Worm (Caenorhabditis elegans) whole organism, late embryonic: Measurements from ENCODE around the gene C34F11.5.

ENCODE experiments used
- C08G9.2 ChIP-seq: sonication (generic microtip); optimal IDR thresholded peaks from 2 replicates; lab custom pipeline; 2016; ENCODE audit warnings: mild to moderate bottlenecking, missing genetic modification characterization, moderate library complexity, missing compliant biosample characterization
- F13H6.1 ChIP-seq: sonication (generic microtip); optimal IDR thresholded peaks from 2 replicates; lab custom pipeline; 2016; ENCODE audit warnings: missing genetic modification characterization, missing compliant biosample characterization
- K02D7.2 ChIP-seq: sonication (generic microtip); optimal IDR thresholded peaks from 2 replicates; lab custom pipeline; 2017; ENCODE audit warnings: mild to moderate bottlenecking, missing genetic modification characterization, missing compliant biosample characterization
- K09A11.1 ChIP-seq: sonication (generic microtip); optimal IDR thresholded peaks from 2 replicates; lab custom pipeline; 2017; ENCODE audit warnings: antibody characterized with exemption, mild to moderate bottlenecking, missing genetic modification characterization, missing compliant biosample characterization; ENCODE audit not compliant: insufficient read depth
- ahr-1 ChIP-seq: sonication (generic microtip); optimal IDR thresholded peaks from 2 replicates; lab custom pipeline; 2016; ENCODE audit warnings: missing genetic modification characterization, missing compliant biosample characterization
- ceh-14 ChIP-seq: sonication (generic microtip); optimal IDR thresholded peaks from 2 replicates; lab custom pipeline; 2016; ENCODE audit warnings: missing genotype, missing genetic modification characterization, missing compliant biosample characterization
- ceh-18 ChIP-seq: sonication (generic microtip); optimal IDR thresholded peaks from 2 replicates; lab custom pipeline; 2016; ENCODE audit warnings: missing genetic modification characterization, missing compliant biosample characterization
- ceh-24 ChIP-seq: sonication (generic microtip); optimal IDR thresholded peaks from 2 replicates; lab custom pipeline; 2016; ENCODE audit warnings: mild to moderate bottlenecking, missing genetic modification characterization, missing compliant biosample characterization
- ceh-30 ChIP-seq: fragments of 150-350 bp; optimal IDR thresholded peaks from 2 replicates; lab custom pipeline; 2014; ENCODE audit warnings: missing biosample characterization, missing genetic modification characterization
- ceh-31 ChIP-seq: sonication (generic microtip); optimal IDR thresholded peaks from 2 replicates; lab custom pipeline; 2016; ENCODE audit warnings: missing genetic modification characterization, missing compliant biosample characterization
- ceh-34 ChIP-seq: sonication (generic microtip); optimal IDR thresholded peaks from 2 replicates; lab custom pipeline; 2016; ENCODE audit warnings: mild to moderate bottlenecking, missing genetic modification characterization, missing compliant biosample characterization
- ceh-45 ChIP-seq: fragments of 200-800 bp; sonication (Bioruptor generic); IDR thresholded peaks from 2 replicates; pipeline ENCODE4 v1.3.6; 2022; ENCODE audit warnings: missing genetic modification reagents, missing genetic modification characterization, missing compliant biosample characterization
- ceh-6 ChIP-seq: fragments of 200-800 bp; sonication (Bioruptor generic); optimal IDR thresholded peaks from 2 replicates; lab custom pipeline; 2018; ENCODE audit warnings: mild to moderate bottlenecking, missing genetic modification characterization, missing compliant biosample characterization
- che-1 ChIP-seq: sonication (generic microtip); optimal IDR thresholded peaks from 2 replicates; lab custom pipeline; 2016; ENCODE audit warnings: mild to moderate bottlenecking, missing genetic modification characterization, missing compliant biosample characterization
- elt-2 ChIP-seq: sonication (generic microtip); optimal IDR thresholded peaks from 2 replicates; lab custom pipeline; 2016; ENCODE audit warnings: missing genetic modification reagents, missing genetic modification characterization, missing compliant biosample characterization
- fax-1 ChIP-seq: sonication (generic microtip); optimal IDR thresholded peaks from 2 replicates; lab custom pipeline; 2016; ENCODE audit warnings: missing genotype, missing genetic modification characterization, missing compliant biosample characterization
- fkh-10 ChIP-seq: fragments of 150-350 bp; optimal IDR thresholded peaks from 2 replicates; lab custom pipeline; 2014; ENCODE audit warnings: missing biosample characterization, missing genetic modification reagents, missing genetic modification characterization
- fkh-6 ChIP-seq: sonication (generic microtip); optimal IDR thresholded peaks from 2 replicates; lab custom pipeline; 2016; ENCODE audit warnings: missing genetic modification characterization, missing compliant biosample characterization
- gmeb-2 ChIP-seq: sonication (generic microtip); optimal IDR thresholded peaks from 2 replicates; lab custom pipeline; 2016; ENCODE audit warnings: missing genetic modification characterization, inconsistent platforms, missing compliant biosample characterization
- hlh-13 ChIP-seq: fragments of 200-800 bp; sonication (Bioruptor generic); optimal IDR thresholded peaks from 2 replicates; lab custom pipeline; 2018; ENCODE audit warnings: mild to moderate bottlenecking, missing genetic modification characterization, missing compliant biosample characterization
- hlh-15 ChIP-seq: sonication (generic microtip); optimal IDR thresholded peaks from 2 replicates; lab custom pipeline; 2016; ENCODE audit warnings: missing genetic modification characterization, missing compliant biosample characterization
- hlh-8 ChIP-seq: sonication (generic microtip); optimal IDR thresholded peaks from 2 replicates; lab custom pipeline; 2016; ENCODE audit warnings: missing genotype, missing genetic modification characterization, missing compliant biosample characterization
- lin-11 ChIP-seq: fragments of 200-800 bp; sonication (Bioruptor generic); optimal IDR thresholded peaks from 2 replicates; lab custom pipeline; 2018; ENCODE audit warnings: mild to moderate bottlenecking, missing genetic modification characterization, missing compliant biosample characterization
- madf-2 ChIP-seq: sonication (generic microtip); optimal IDR thresholded peaks from 2 replicates; lab custom pipeline; 2017; ENCODE audit warnings: missing genetic modification characterization, missing compliant biosample characterization
- nfya-1 ChIP-seq: sonication (generic microtip); optimal IDR thresholded peaks from 2 replicates; lab custom pipeline; 2017; ENCODE audit warnings: missing genetic modification characterization, mild to moderate bottlenecking, missing compliant biosample characterization, antibody characterized with exemption, moderate library complexity
- odd-2 ChIP-seq: sonication (generic microtip); optimal IDR thresholded peaks from 2 replicates; lab custom pipeline; 2017; ENCODE audit warnings: antibody characterized with exemption, mild to moderate bottlenecking, missing genetic modification characterization, missing compliant biosample characterization
- pat-9 ChIP-seq: fragments of 200-800 bp; sonication (Bioruptor generic); optimal IDR thresholded peaks from 2 replicates; lab custom pipeline; 2018; ENCODE audit warnings: mild to moderate bottlenecking, missing genetic modification characterization, moderate library complexity, missing compliant biosample characterization
- pax-1 ChIP-seq: fragments of 150-350 bp; optimal IDR thresholded peaks from 2 replicates; lab custom pipeline; 2014; ENCODE audit warnings: missing biosample characterization, missing genetic modification characterization
- pqm-1 ChIP-seq: sonication (generic microtip); optimal IDR thresholded peaks from 2 replicates; lab custom pipeline; 2016; ENCODE audit warnings: missing genetic modification characterization, missing compliant biosample characterization
- pros-1 ChIP-seq: fragments of 150-350 bp; optimal IDR thresholded peaks from 2 replicates; lab custom pipeline; 2014; ENCODE audit warnings: missing biosample characterization, missing genetic modification reagents, missing genetic modification characterization
- sox-2 ChIP-seq: fragments of 200-800 bp; sonication (Bioruptor generic); IDR thresholded peaks from 2 replicates; pipeline ENCODE4 v1.3.6; 2022; ENCODE audit warnings: missing genetic modification reagents, missing genetic modification characterization, missing compliant biosample characterization
- sox-4 ChIP-seq: sonication (generic microtip); optimal IDR thresholded peaks from 2 replicates; lab custom pipeline; 2017; ENCODE audit warnings: mild to moderate bottlenecking, missing genetic modification characterization, inconsistent platforms, missing compliant biosample characterization
- tbx-2 ChIP-seq: sonication (generic microtip); optimal IDR thresholded peaks from 2 replicates; lab custom pipeline; 2016; ENCODE audit warnings: missing genetic modification characterization, missing compliant biosample characterization
- ttx-3 ChIP-seq: sonication (generic microtip); optimal IDR thresholded peaks from 2 replicates; lab custom pipeline; 2016; ENCODE audit warnings: missing genetic modification reagents, missing genetic modification characterization, missing compliant biosample characterization
- unc-3 ChIP-seq, 2 experiments: fragments of 200-800 bp in 1 of 2; sonication (Bioruptor generic) in 1 of 2; sonication (generic microtip) in 1 of 2; conservative IDR thresholded peaks in 1 of 2; optimal IDR thresholded peaks in 1 of 2; 2 replicates each; pipeline versions ENCODE4 v1.3.6 to Lab custom; 2016 to 2022; ENCODE audit warnings: missing compliant biosample characterization in 2 of 2, missing genetic modification characterization in 2 of 2, missing genetic modification reagents in 1 of 2
- unc-42 ChIP-seq: sonication (generic microtip); optimal IDR thresholded peaks from 2 replicates; lab custom pipeline; 2016; ENCODE audit warnings: missing genotype, missing genetic modification characterization, missing compliant biosample characterization
- unc-55 ChIP-seq: sonication (generic microtip); optimal IDR thresholded peaks from 2 replicates; lab custom pipeline; 2017; ENCODE audit warnings: missing biosample characterization, missing genetic modification reagents, missing genetic modification characterization
- unc-86 ChIP-seq: sonication (generic microtip); optimal IDR thresholded peaks from 2 replicates; lab custom pipeline; 2016; ENCODE audit warnings: missing genetic modification characterization, missing compliant biosample characterization
- zip-5 ChIP-seq: sonication (generic microtip); optimal IDR thresholded peaks from 2 replicates; lab custom pipeline; 2016; ENCODE audit warnings: missing genetic modification characterization, missing compliant biosample characterization

C34F11.5 gene

DNA sequence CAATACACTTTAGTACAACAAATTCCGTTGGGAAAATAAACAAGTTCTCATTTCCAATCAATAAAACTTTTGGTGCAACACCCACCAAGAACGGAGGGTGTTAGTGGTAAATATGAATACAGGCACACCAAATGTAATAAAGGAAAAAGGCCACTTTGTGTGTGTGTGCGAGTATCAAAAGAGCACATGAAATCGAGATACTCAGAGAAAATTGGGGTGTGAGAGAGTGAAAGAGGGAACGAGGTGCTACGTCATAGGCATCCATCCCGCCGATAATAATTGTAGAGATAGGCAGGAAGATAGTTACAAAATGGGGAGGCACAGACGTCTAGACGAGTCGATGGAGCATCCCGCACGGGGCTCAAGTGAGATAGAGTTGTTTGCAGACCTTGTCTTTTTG, 32.2 kb downstream of the C34F11.5 start (continued):
- TF ChIP-seq sox-4 (tag; lab: Kevin White, UChicago) (no peak), ttx-3 (tag; lab: Kevin White, UChicago) (no peak), F13H6.1 (peak; percentile 30), pros-1 (tag; lab: Kevin White, UChicago) (no peak), fkh-10 (GFP tag; lab: Kevin White, UChicago) (no peak), elt-2 (peak; percentile 91), zip-5 (no peak), tbx-2 (tag; lab: Kevin White, UChicago) (peak; percentile 62), gmeb-2 (tag; lab: Kevin White, UChicago) (no peak), fkh-6 (tag; lab: Kevin White, UChicago) (no peak), odd-2 (no peak), unc-3 (GFP tag; conservative IDR thresholded peaks at IDR 0.05; lab: Robert Waterston, UW) (no peak), unc-3 (tag; optimal IDR thresholded peaks at IDR 0.05; lab: Kevin White, UChicago) (no peak), che-1 (tag; lab: Kevin White, UChicago) (no peak), K09A11.1 (tag; lab: Kevin White, UChicago) (no peak), ceh-30 (no peak), K02D7.2 (tag; lab: Kevin White, UChicago) (no peak), ceh-45 (GFP tag; lab: Robert Waterston, UW) (no peak), hlh-15 (tag; lab: Kevin White, UChicago) (no peak), C08G9.2 (tag; lab: Kevin White, UChicago) (no peak), sox-2 (GFP tag; lab: Robert Waterston, UW) (no peak), ceh-34 (tag; lab: Kevin White, UChicago) (peak; percentile 12), lin-11 (no peak), fax-1 (tag; lab: Kevin White, UChicago) (no peak), ceh-31 (tag; lab: Kevin White, UChicago) (no peak)

DNA sequence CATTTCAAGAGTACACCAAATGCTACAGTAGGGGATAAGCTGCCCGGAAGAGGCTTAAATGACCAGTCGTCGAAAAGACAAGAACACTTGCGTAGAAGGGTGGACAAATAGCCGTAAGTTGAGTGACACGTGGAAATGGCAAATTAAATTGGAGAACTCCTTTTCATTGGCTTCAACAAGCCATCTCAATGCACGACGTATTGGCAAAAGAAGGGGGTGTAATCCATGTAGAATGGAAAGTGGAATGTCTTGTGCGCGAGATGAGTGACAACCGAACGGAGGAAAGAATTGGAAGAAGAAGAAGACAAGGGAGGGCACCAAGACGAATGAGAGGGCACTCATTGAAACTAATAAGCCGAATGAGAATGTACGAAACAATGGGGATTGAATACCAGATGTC, 33.1 kb downstream of the C34F11.5 start:
- TF ChIP-seq ceh-31 (tag; lab: Kevin White, UChicago) (peak; percentile 38), unc-42 (tag; lab: Kevin White, UChicago) (peak; percentile 36), madf-2 (tag; lab: Kevin White, UChicago) (no peak), unc-55 (GFP tag; lab: Kevin White, UChicago) (peak; percentile 63)

DNA sequence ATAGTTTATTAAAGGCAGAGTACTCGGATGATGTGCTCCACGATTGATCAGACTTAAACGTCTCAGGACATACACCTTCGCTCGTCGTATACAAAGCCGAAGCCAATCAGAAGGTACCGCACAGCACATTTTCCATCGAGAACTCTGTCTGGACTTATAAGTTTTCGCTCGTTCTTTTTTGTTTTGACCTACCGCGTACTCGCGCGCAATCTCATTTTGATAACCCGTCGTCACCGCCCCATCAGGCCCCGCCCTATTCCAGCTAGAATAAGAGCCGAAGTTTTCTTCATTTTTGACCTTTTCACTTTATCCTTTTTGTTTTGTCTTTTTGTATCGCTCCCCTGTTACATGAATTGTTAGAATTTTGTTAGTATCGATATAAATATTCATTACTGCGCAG, 34.0 kb downstream of the C34F11.5 start, which contains the start of gene EGAP2.2:
TSS of gene EGAP2.2 (plus strand) at position 301 of the 400 bp plus-strand sequence.
- TF ChIP-seq ceh-14 (tag; lab: Kevin White, UChicago) (no peak), fkh-6 (tag; lab: Kevin White, UChicago) (no peak), pat-9 (tag; lab: Kevin White, UChicago) (no peak), unc-42 (tag; lab: Kevin White, UChicago) (no peak), unc-55 (GFP tag; lab: Kevin White, UChicago) (no peak), nfya-1 (tag; lab: Kevin White, UChicago) (no peak), K09A11.1 (tag; lab: Kevin White, UChicago) (no peak), pros-1 (tag; lab: Kevin White, UChicago) (no peak), pqm-1 (no peak), ttx-3 (tag; lab: Kevin White, UChicago) (no peak), ceh-6 (GFP tag; lab: Kevin White, UChicago) (no peak), hlh-13 (no peak), elt-2 (no peak), unc-86 (tag; lab: Kevin White, UChicago) (no peak)

DNA sequence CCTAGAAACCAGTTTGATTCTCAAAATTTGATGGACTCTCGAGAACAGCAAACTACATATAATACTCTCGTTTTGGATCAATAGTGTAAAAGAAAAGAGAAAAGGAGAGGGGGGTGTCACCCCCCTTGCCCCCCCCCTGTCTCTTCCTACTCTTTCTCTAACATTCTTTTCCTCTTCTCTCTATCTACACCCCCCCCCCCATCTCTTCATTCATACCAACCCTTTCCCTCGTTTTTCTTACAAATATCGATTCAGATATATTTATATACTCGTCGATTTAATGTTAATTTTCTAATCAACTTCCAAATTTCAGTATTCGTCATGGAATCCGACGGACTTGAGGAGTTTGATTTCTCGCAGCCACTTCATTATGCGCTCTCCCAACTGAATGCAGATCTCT, 35.5 kb downstream of the C34F11.5 start, which contains the start of gene EGAP2.1:
TSS of gene EGAP2.1 (plus strand) at position 301 of the 400 bp plus-strand sequence.
- TF ChIP-seq ceh-24 (no peak), ahr-1 (tag; lab: Kevin White, UChicago) (no peak), pax-1 (tag; lab: Kevin White, UChicago) (no peak), hlh-8 (no peak), ceh-18 (no peak), unc-55 (GFP tag; lab: Kevin White, UChicago) (no peak)
